Worm (Caenorhabditis elegans): ENCODE results near the gene F08C6.18.

DNA sequence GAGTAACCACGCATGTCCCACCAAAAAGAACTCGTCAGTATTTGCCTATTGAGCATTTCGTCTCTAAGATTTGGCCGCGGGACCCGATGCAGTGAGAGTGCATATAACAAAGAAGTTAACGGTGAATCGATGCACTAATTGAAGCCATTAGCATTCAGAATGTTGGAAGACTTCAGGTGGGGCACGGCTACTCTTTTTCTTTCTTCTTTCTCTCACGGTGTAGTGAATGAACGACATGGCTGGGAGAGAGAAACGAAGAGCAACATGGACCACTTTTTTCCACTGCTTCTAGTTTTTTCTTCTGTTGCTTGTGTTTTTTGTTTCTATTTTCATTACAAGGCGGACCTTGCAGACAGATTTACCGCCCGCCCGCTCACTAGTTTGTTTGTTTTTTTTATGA, 32.4 kb downstream of the F08C6.18 start:
- TF ChIP-seq jun-1 (tag; optimal IDR thresholded peaks at IDR 0.05) (no peak), nhr-11 (tag; optimal IDR thresholded peaks at IDR 0.05) (no peak), ztf-11 (tag; optimal IDR thresholded peaks at IDR 0.05) (no peak), zip-4 (GFP tag; optimal IDR thresholded peaks at IDR 0.05) (no peak), ces-1 (GFP tag; optimal IDR thresholded peaks at IDR 0.05) (no peak), elt-2 (tag; optimal IDR thresholded peaks at IDR 0.05) (no peak)
